Worm (Caenorhabditis elegans) whole organism, L4 larva: ENCODE data around the gene C45B2.3.

Experiments
- F37D6.2 ChIP-seq: sonication (generic microtip); optimal IDR thresholded peaks from 2 replicates; lab custom pipeline; 2016; ENCODE audit warnings: mild to moderate bottlenecking, missing genetic modification characterization, missing compliant biosample characterization
- F44E2.7 ChIP-seq: fragments of 200-800 bp; sonication (Bioruptor generic); IDR thresholded peaks from 2 replicates; pipeline ENCODE4 v2.1.2; 2022; ENCODE audit warnings: missing genetic modification characterization, missing compliant biosample characterization
- Y105C5A.15 ChIP-seq: fragments of 200-800 bp; sonication (Bioruptor generic); IDR thresholded peaks from 2 replicates; pipeline ENCODE4 v1.3.6; 2022; ENCODE audit warnings: missing genetic modification characterization, missing compliant biosample characterization
- Y48G9A.11 ChIP-seq: fragments of 200-800 bp; sonication (Bioruptor generic); IDR thresholded peaks from 2 replicates; pipeline ENCODE4 v1.3.6; 2022; ENCODE audit warnings: missing genetic modification reagents, missing genetic modification characterization, missing compliant biosample characterization
- Y75B8A.6 ChIP-seq: fragments of 200-800 bp; sonication (Bioruptor generic); IDR thresholded peaks from 2 replicates; pipeline ENCODE4 v1.3.6; 2022; ENCODE audit warnings: missing genetic modification reagents, missing genetic modification characterization, missing compliant biosample characterization
- ZK337.2 ChIP-seq: fragments of 200-800 bp; sonication (Bioruptor generic); IDR thresholded peaks from 2 replicates; pipeline ENCODE4 v1.3.6; 2022; ENCODE audit warnings: missing genetic modification reagents, missing genetic modification characterization, missing compliant biosample characterization
- ZK546.5 ChIP-seq, 2 experiments: sonication (generic microtip); optimal IDR thresholded peaks; 2 replicates each; lab custom pipeline; 2017; ENCODE audit warnings: missing biosample characterization in 2 of 2, missing genetic modification characterization in 2 of 2
- aha-1 ChIP-seq: fragments of 150-350 bp; peaks from one replicate; lab custom pipeline; 2014; ENCODE audit warnings: missing biosample characterization, missing genetic modification characterization
- ama-1 ChIP-seq: fragments of 150-350 bp; optimal IDR thresholded peaks from 2 replicates; lab custom pipeline; 2014; ENCODE audit warnings: inconsistent platforms, mixed read lengths
- ceh-20 ChIP-seq: fragments of 200-800 bp; sonication (Bioruptor generic); IDR thresholded peaks from 2 replicates; pipeline ENCODE4 v1.3.6; 2022; ENCODE audit warnings: missing genetic modification reagents, missing genetic modification characterization, missing compliant biosample characterization
- ceh-32 ChIP-seq: sonication (generic microtip); optimal IDR thresholded peaks from 2 replicates; lab custom pipeline; 2016; ENCODE audit warnings: mild to moderate bottlenecking, missing genetic modification characterization, missing compliant biosample characterization; ENCODE audit not compliant: poor library complexity
- ctbp-1 ChIP-seq: fragments of 200-800 bp; sonication (Bioruptor generic); IDR thresholded peaks from 2 replicates; pipeline ENCODE4 v1.3.6; 2022; ENCODE audit warnings: missing genetic modification reagents, missing genetic modification characterization, missing compliant biosample characterization
- daf-12 ChIP-seq: fragments of 150-350 bp; optimal IDR thresholded peaks from 2 replicates; lab custom pipeline; 2014; ENCODE audit warnings: missing biosample characterization, missing genetic modification reagents, missing genetic modification characterization
- dpl-1 ChIP-seq: fragments of 150-350 bp; optimal IDR thresholded peaks from 2 replicates; lab custom pipeline; 2014; ENCODE audit warnings: missing biosample characterization, missing genetic modification reagents, missing genetic modification characterization
- egl-27 ChIP-seq: sonication (generic microtip); optimal IDR thresholded peaks from 3 replicates; lab custom pipeline; 2017; ENCODE audit warnings: missing biosample characterization, missing genetic modification reagents, missing genetic modification characterization
- fkh-10 ChIP-seq: fragments of 150-350 bp; optimal IDR thresholded peaks from 2 replicates; lab custom pipeline; 2014; ENCODE audit warnings: missing biosample characterization, missing genetic modification reagents, missing genetic modification characterization
- hlh-11 ChIP-seq: fragments of 200-800 bp; sonication (Bioruptor generic); optimal IDR thresholded peaks from 2 replicates; lab custom pipeline; 2018; ENCODE audit warnings: mild to moderate bottlenecking, missing genetic modification characterization, missing compliant biosample characterization
- hlh-30 ChIP-seq: sonication (generic microtip); optimal IDR thresholded peaks from 2 replicates; lab custom pipeline; 2017; ENCODE audit warnings: antibody characterized with exemption, mild to moderate bottlenecking, missing genetic modification characterization, missing compliant biosample characterization; ENCODE audit not compliant: insufficient read depth
- hmg-1.1 ChIP-seq: fragments of 200-800 bp; sonication (Bioruptor generic); IDR thresholded peaks from 2 replicates; pipeline ENCODE4 v1.3.6; 2022; ENCODE audit warnings: missing genetic modification reagents, missing genetic modification characterization, missing compliant biosample characterization
- lin-1 ChIP-seq: fragments of 200-800 bp; sonication (Bioruptor generic); IDR thresholded peaks from 2 replicates; pipeline ENCODE4 v1.3.6; 2022; ENCODE audit warnings: missing genetic modification reagents, missing genetic modification characterization, missing compliant biosample characterization
- lin-15B ChIP-seq: fragments of 150-350 bp; sonication (generic microtip); optimal IDR thresholded peaks from 3 replicates; lab custom pipeline; 2014; ENCODE audit warnings: missing biosample characterization, missing genetic modification characterization
- lin-29 ChIP-seq: fragments of 200-800 bp; sonication (Bioruptor generic); IDR thresholded peaks from 2 replicates; pipeline ENCODE4 v1.3.6; 2022; ENCODE audit warnings: missing genetic modification reagents, missing genetic modification characterization, missing compliant biosample characterization
- lin-38 ChIP-seq: fragments of 200-800 bp; sonication (Bioruptor generic); IDR thresholded peaks from 2 replicates; pipeline ENCODE4 v1.3.6; 2022; ENCODE audit warnings: missing genetic modification reagents, missing genetic modification characterization, missing compliant biosample characterization
- mdl-1 ChIP-seq, 2 experiments: fragments of 150-350 bp in 1 of 2; sonication (generic microtip) in 1 of 2; optimal IDR thresholded peaks; 2 replicates each; lab custom pipeline; 2014 to 2017; ENCODE audit warnings: missing biosample characterization in 2 of 2, missing genetic modification characterization in 2 of 2
- mxl-3 ChIP-seq: fragments of 200-800 bp; sonication (Bioruptor generic); optimal IDR thresholded peaks from 2 replicates; lab custom pipeline; 2018; ENCODE audit warnings: mild to moderate bottlenecking, missing genetic modification characterization, missing compliant biosample characterization
- nhr-102 ChIP-seq: sonication (generic microtip); optimal IDR thresholded peaks from 2 replicates; lab custom pipeline; 2016; ENCODE audit warnings: mild to moderate bottlenecking, missing genetic modification characterization, moderate library complexity, missing compliant biosample characterization
- nhr-11 ChIP-seq: fragments of 150-350 bp; optimal IDR thresholded peaks from 2 replicates; lab custom pipeline; 2014; ENCODE audit warnings: missing biosample characterization, missing genetic modification characterization
- nhr-111 ChIP-seq: fragments of 200-800 bp; sonication (Bioruptor generic); optimal IDR thresholded peaks from 2 replicates; lab custom pipeline; 2018; ENCODE audit warnings: mild to moderate bottlenecking, missing genetic modification characterization, missing compliant biosample characterization
- nhr-25 ChIP-seq: sonication (generic microtip); optimal IDR thresholded peaks from 2 replicates; lab custom pipeline; 2017; ENCODE audit warnings: missing genetic modification characterization, mild to moderate bottlenecking, missing compliant biosample characterization, antibody characterized with exemption, moderate library complexity, borderline replicate concordance; ENCODE audit not compliant: insufficient read depth
- nhr-41 ChIP-seq: fragments of 200-800 bp; sonication (Bioruptor generic); IDR thresholded peaks from 2 replicates; pipeline ENCODE4 v1.3.6; 2022; ENCODE audit warnings: missing genetic modification reagents, missing genetic modification characterization, missing compliant biosample characterization
- nhr-42 ChIP-seq: fragments of 200-800 bp; sonication (Bioruptor generic); IDR thresholded peaks from 2 replicates; pipeline ENCODE4 v1.3.6; 2022; ENCODE audit warnings: missing genetic modification characterization, missing compliant biosample characterization
- pha-4 ChIP-seq, 2 experiments: fragments of 150-350 bp in 1 of 2; fragments of 200-800 bp in 1 of 2; sonication (Bioruptor generic) in 1 of 2; IDR thresholded peaks in 1 of 2; optimal IDR thresholded peaks in 1 of 2; 2 replicates each; pipeline versions ENCODE4 v1.3.6 to Lab custom; 2014 to 2022; ENCODE audit warnings: missing genetic modification characterization in 2 of 2, missing genetic modification reagents in 2 of 2, missing biosample characterization in 1 of 2, missing compliant biosample characterization in 1 of 2
- sdz-12 ChIP-seq: fragments of 200-800 bp; sonication (Bioruptor generic); optimal IDR thresholded peaks from 2 replicates; lab custom pipeline; 2018; ENCODE audit warnings: mild to moderate bottlenecking, missing genetic modification characterization, missing compliant biosample characterization
- snpc-1.2 ChIP-seq: fragments of 200-800 bp; sonication (Bioruptor generic); IDR thresholded peaks from 2 replicates; pipeline ENCODE4 v1.3.6; 2022; ENCODE audit warnings: missing genetic modification reagents, missing genetic modification characterization, missing compliant biosample characterization
- tag-97 ChIP-seq: fragments of 200-800 bp; sonication (Bioruptor generic); IDR thresholded peaks from 2 replicates; pipeline ENCODE4 v1.3.6; 2022; ENCODE audit warnings: missing genetic modification characterization, missing compliant biosample characterization
- tra-1 ChIP-seq: fragments of 200-800 bp; sonication (Bioruptor generic); IDR thresholded peaks from 2 replicates; pipeline ENCODE4 v1.3.6; 2022; ENCODE audit warnings: missing genetic modification reagents, missing genetic modification characterization, missing compliant biosample characterization
- unc-39 ChIP-seq: sonication (generic microtip); optimal IDR thresholded peaks from 2 replicates; lab custom pipeline; 2017; ENCODE audit warnings: missing biosample characterization, missing genetic modification characterization
- unc-62 ChIP-seq, 3 experiments: fragments of 150-350 bp in 1 of 3; sonication (generic microtip); optimal IDR thresholded peaks in 2 of 3; peaks in 1 of 3; 1 replicate in 1 of 3; 2 replicates in 2 of 3; lab custom pipeline; 2014 to 2017; ENCODE audit warnings: missing biosample characterization in 3 of 3, missing genetic modification characterization in 3 of 3, missing genetic modification reagents in 3 of 3, missing genotype in 1 of 3
- zfp-3 ChIP-seq: fragments of 200-800 bp; sonication (Bioruptor generic); conservative IDR thresholded peaks from 2 replicates; pipeline ENCODE4 v1.3.6; 2022; ENCODE audit warnings: missing genetic modification reagents, missing genetic modification characterization, missing compliant biosample characterization

C45B2.3 gene

ce11 chrX:6064385-6064784, 18.4 kb upstream of the C45B2.3 start:
- TF ChIP-seq unc-39 (tag; lab: Kevin White, UChicago), result no peak
- no peak for TF ChIP-seq mxl-3
- no peak for TF ChIP-seq tra-1 (GFP tag; lab: Robert Waterston, UW)
- TF ChIP-seq ZK546.5 (tag; optimal IDR thresholded peaks at IDR 0.05; lab: Kevin White, UChicago), result no peak
- TF ChIP-seq nhr-25 (tag; lab: Kevin White, UChicago), result no peak
- peak; percentile 9 for TF ChIP-seq hlh-30 (tag; lab: Kevin White, UChicago)
- TF ChIP-seq nhr-41 (GFP tag; lab: Robert Waterston, UW), result no peak
- TF ChIP-seq nhr-111 (GFP tag; lab: Kevin White, UChicago), result no peak
- TF ChIP-seq mdl-1 (tag; optimal IDR thresholded peaks at IDR 0.05; lab: Kevin White, UChicago), result peak in 1 of 2 experiments; percentile 23
- no peak for TF ChIP-seq fkh-10 (GFP tag; lab: Kevin White, UChicago)
- TF ChIP-seq aha-1 (tag; lab: Kevin White, UChicago), result no peak
- peak; percentile 25 for TF ChIP-seq hlh-11 (tag; lab: Kevin White, UChicago)
- no peak for TF ChIP-seq ctbp-1 (GFP tag; lab: Robert Waterston, UW)
- no peak for TF ChIP-seq zfp-3 (GFP tag; lab: Robert Waterston, UW)
- TF ChIP-seq egl-27, result no peak
- TF ChIP-seq Y48G9A.11 (GFP tag; lab: Robert Waterston, UW), result no peak

DNA sequence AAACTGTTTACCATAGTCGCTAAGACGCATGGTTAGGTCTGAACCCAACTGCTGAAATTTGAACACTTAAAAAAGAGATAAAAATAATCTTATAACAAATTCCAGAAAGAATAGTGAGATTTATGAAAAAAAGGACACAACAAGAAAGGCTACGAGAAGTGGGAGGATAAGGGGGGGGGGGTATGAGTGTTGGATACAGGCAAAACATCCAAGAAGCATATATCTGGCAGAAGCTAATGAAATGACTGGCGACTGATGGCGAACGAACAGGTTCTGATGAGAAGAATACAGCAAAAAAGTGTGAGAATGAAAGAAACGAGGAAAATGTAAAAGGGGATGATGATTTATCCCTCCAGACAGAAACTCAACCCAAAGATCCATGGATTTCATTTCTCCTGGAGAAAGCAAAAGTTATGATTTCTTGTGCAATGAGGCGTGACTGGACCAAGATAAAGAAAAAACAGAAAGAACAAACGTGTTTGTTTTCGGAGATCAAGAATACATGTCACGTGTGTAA, 16.8 kb upstream of the C45B2.3 start, which contains the start of gene ptr-4:
Gene ptr-4, minus strand, starts transcription at position 51 of the 517 bp plus-strand sequence.
- TF ChIP-seq lin-38 (GFP tag; lab: Robert Waterston, UW), result no peak
- TF ChIP-seq unc-62 (GFP tag; optimal IDR thresholded peaks at IDR 0.05 in 1 of 2; lab: Kevin White, UChicago), result peak in 1 of 2 experiments; percentile 92
- no peak for TF ChIP-seq unc-62 (tag; optimal IDR thresholded peaks at IDR 0.05; lab: Kevin White, UChicago)
- no peak for TF ChIP-seq daf-12 (tag; lab: Kevin White, UChicago)
- TF ChIP-seq nhr-42, result no peak
- TF ChIP-seq snpc-1.2, result no peak
- TF ChIP-seq lin-1 (GFP tag; lab: Robert Waterston, UW), result no peak
- TF ChIP-seq hmg-1.1 (GFP tag; lab: Robert Waterston, UW), result no peak
- TF ChIP-seq nhr-102, result no peak

DNA sequence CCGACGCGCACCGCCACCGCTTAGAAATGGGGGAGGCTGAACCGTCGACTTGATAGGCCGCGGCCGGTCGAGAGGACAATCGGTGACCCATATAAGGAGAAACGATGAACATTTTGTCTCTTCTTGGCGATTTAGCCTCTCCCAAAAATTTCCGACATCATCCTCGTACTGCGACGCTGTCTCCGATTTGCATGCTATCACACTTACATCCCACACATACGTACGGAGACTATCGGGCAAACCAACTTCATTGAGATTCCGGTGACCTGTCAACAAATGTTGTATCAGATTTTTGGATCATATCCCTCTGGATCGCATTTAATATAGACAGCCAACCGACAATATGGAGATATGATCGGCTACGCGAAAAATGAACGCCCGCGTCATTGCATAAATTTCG, 16.1 kb upstream of the C45B2.3 start:
- TF ChIP-seq ama-1, result no peak
- TF ChIP-seq zfp-3 (GFP tag; lab: Robert Waterston, UW), result no peak
- no peak for TF ChIP-seq nhr-11
- no peak for TF ChIP-seq Y105C5A.15 (GFP tag; lab: Robert Waterston, UW)

ce11 chrX:6075209-6075608, 7.6 kb upstream of the C45B2.3 start, which contains the start of gene lgc-58:
lgc-58 (plus strand) TSS chrX:6075509.
- TF ChIP-seq dpl-1, result no peak
- TF ChIP-seq unc-62 (GFP tag; optimal IDR thresholded peaks at IDR 0.05 in 1 of 2; lab: Kevin White, UChicago), result no peak
- TF ChIP-seq unc-62 (tag; optimal IDR thresholded peaks at IDR 0.05; lab: Kevin White, UChicago), result no peak
- TF ChIP-seq F44E2.7, result no peak
- no peak for TF ChIP-seq sdz-12 (GFP tag; lab: Kevin White, UChicago)
- TF ChIP-seq tra-1 (GFP tag; lab: Robert Waterston, UW), result no peak
- TF ChIP-seq tag-97, result no peak
- no peak for TF ChIP-seq Y105C5A.15 (GFP tag; lab: Robert Waterston, UW)
- TF ChIP-seq F37D6.2, result no peak
- TF ChIP-seq lin-15B, result no peak
- no peak for TF ChIP-seq Y75B8A.6
- TF ChIP-seq pha-4 (GFP tag; IDR thresholded peaks at IDR 0.05; lab: Robert Waterston, UW), result no peak
- TF ChIP-seq pha-4 (tag; optimal IDR thresholded peaks at IDR 0.05; lab: Kevin White, UChicago), result no peak
- TF ChIP-seq ceh-20, result no peak
- no peak for TF ChIP-seq ceh-32 (tag; lab: Kevin White, UChicago)
- no peak for TF ChIP-seq lin-1 (GFP tag; lab: Robert Waterston, UW)
- TF ChIP-seq lin-29 (GFP tag; lab: Robert Waterston, UW), result no peak
- no peak for TF ChIP-seq daf-12 (tag; lab: Kevin White, UChicago)
- no peak for TF ChIP-seq ZK337.2 (GFP tag; lab: Robert Waterston, UW)
